Worm (Caenorhabditis elegans): ENCODE data around the gene mak-2.
A peak's percentile ranks its signal among the peaks of the same experiment; 100 is the strongest.

mak-2 gene

DNA sequence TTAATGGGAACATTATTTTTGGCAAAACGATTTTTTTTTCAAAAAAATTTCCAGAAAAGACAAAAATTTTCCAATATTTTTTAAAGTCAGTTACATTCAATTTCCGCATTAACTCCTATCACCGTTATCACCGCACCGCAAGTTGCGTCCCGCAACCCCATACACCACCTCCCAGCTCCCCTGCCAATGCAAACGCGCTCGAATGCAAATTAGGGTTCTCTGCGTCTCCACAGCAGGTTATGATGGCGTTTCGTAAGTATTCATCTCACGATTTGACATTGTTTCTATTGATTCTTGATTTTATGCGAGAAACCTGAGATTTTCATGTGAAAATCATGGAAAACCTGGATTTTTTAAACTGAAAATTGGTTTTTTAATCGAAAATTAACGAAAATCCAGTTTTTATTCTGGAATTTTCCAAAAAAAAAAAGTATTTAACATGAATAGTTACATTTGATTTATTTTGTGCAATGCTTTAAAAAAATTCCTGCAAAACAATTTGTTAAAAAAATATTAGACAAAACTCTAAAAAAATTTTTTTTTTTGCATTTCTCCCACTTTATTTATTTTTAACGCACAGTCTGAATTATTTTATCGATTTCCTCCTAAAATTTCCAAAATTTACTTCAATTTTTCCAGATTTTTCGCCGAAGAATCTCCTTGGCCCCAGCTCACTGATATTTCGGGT is at the start of gene mak-2 (continued):
- no peak for TF ChIP-seq fos-1 (tag; optimal IDR thresholded peaks at IDR 0.05)
- no peak for TF ChIP-seq egl-27 (tag; optimal IDR thresholded peaks at IDR 0.05)
- peak; percentile 52 for TF ChIP-seq vab-7 (GFP tag; IDR thresholded peaks at IDR 0.05)
- no peak for TF ChIP-seq ceh-82 (tag; optimal IDR thresholded peaks at IDR 0.05)
- TF ChIP-seq mdt-29 (GFP tag; IDR thresholded peaks at IDR 0.05), result no peak
- no peak for TF ChIP-seq zag-1 (tag; optimal IDR thresholded peaks at IDR 0.05)
- TF ChIP-seq ces-1 (GFP tag; optimal IDR thresholded peaks at IDR 0.05), result no peak
- peak; percentile 27 for TF ChIP-seq duxl-1 (tag; optimal IDR thresholded peaks at IDR 0.05; ENCODE audit: poor library complexity)
- no peak for TF ChIP-seq daf-19 (GFP tag; conservative IDR thresholded peaks at IDR 0.05)
- TF ChIP-seq lsy-2 (tag; optimal IDR thresholded peaks at IDR 0.05), result peak; percentile 25 to 84
- peak; percentile 52 for TF ChIP-seq nhr-11 (tag; optimal IDR thresholded peaks at IDR 0.05)
- TF ChIP-seq lim-7 (GFP tag; IDR thresholded peaks at IDR 0.05), result no peak
- no peak for TF ChIP-seq D1046.2 (GFP tag; IDR thresholded peaks at IDR 0.05)
- TF ChIP-seq nhr-41 (GFP tag; IDR thresholded peaks at IDR 0.05), result no peak
- no peak for TF ChIP-seq ZK337.2 (GFP tag; IDR thresholded peaks at IDR 0.05)
- no peak for TF ChIP-seq F26F4.8 (GFP tag; conservative IDR thresholded peaks at IDR 0.05)
- TF ChIP-seq ceh-20 (GFP tag; IDR thresholded peaks at IDR 0.05), result 0 out of 2 replicates have a peak, but pooled peaks have one; percentile 34
- TF ChIP-seq unc-62 (GFP tag; optimal IDR thresholded peaks at IDR 0.05 in 1 of 2), result peak in 1 of 2 experiments; percentile 98
- TF ChIP-seq unc-62 (tag; optimal IDR thresholded peaks at IDR 0.05), result no peak
- TF ChIP-seq ceh-62 (tag; optimal IDR thresholded peaks at IDR 0.05), result no peak
- TF ChIP-seq unc-39 (tag; optimal IDR thresholded peaks at IDR 0.05), result no peak
- TF ChIP-seq snpc-1.2 (GFP tag; IDR thresholded peaks at IDR 0.05), result no peak
- peak; percentile 71 for TF ChIP-seq hlh-11 (tag; optimal IDR thresholded peaks at IDR 0.05)
- no peak for TF ChIP-seq tag-97 (GFP tag; IDR thresholded peaks at IDR 0.05)
- no peak for TF ChIP-seq pha-4 (GFP tag; IDR thresholded peaks at IDR 0.05)
- TF ChIP-seq pha-4 (tag; optimal IDR thresholded peaks at IDR 0.05), result peak; percentile 12
- no peak for TF ChIP-seq ceh-32 (tag; optimal IDR thresholded peaks at IDR 0.05; ENCODE audit: poor library complexity)
- no peak for TF ChIP-seq zip-11 (GFP tag; IDR thresholded peaks at IDR 0.05)
- no peak for TF ChIP-seq mxl-2 (GFP tag; conservative IDR thresholded peaks at IDR 0.05)
- TF ChIP-seq daf-12 (tag; optimal IDR thresholded peaks at IDR 0.05), result no peak
- TF ChIP-seq lin-39 (tag; optimal IDR thresholded peaks at IDR 0.05), result no peak
- no peak for TF ChIP-seq nhr-111 (GFP tag; optimal IDR thresholded peaks at IDR 0.05)
- TF ChIP-seq nhr-237 (tag; optimal IDR thresholded peaks at IDR 0.05), result no peak
- no peak for TF ChIP-seq sdz-12 (GFP tag; optimal IDR thresholded peaks at IDR 0.05)
- no peak for TF ChIP-seq unc-130 (GFP tag; optimal IDR thresholded peaks at IDR 0.05)
- no peak for TF ChIP-seq skn-1 (tag; optimal IDR thresholded peaks at IDR 0.05)
- TF ChIP-seq nhr-76 (tag; optimal IDR thresholded peaks at IDR 0.05), result no peak
- no peak for TF ChIP-seq set-16 (GFP tag; IDR thresholded peaks at IDR 0.05)
- peak; percentile 75 for TF ChIP-seq hlh-30 (tag; optimal IDR thresholded peaks at IDR 0.05; ENCODE audit: insufficient read depth)
- TF ChIP-seq dve-1 (tag; optimal IDR thresholded peaks at IDR 0.05; ENCODE audit: insufficient read depth), result peak; percentile 71
- TF ChIP-seq egl-43 (GFP tag; IDR thresholded peaks at IDR 0.05), result no peak; the same call in 1 of the 2 replicates
- TF ChIP-seq R02D3.7 (tag; optimal IDR thresholded peaks at IDR 0.05), result no peak
- no peak for TF ChIP-seq lin-29 (GFP tag; IDR thresholded peaks at IDR 0.05)
- TF ChIP-seq F49E8.2 (tag; optimal IDR thresholded peaks at IDR 0.05; ENCODE audit: borderline replicate concordance), result no peak
- TF ChIP-seq fkh-10 (GFP tag; optimal IDR thresholded peaks at IDR 0.05), result peak; percentile 7
- no peak for TF ChIP-seq snpc-4 (tag; optimal IDR thresholded peaks at IDR 0.05)
- no peak for TF ChIP-seq ceh-28 (tag; optimal IDR thresholded peaks at IDR 0.05)
- no peak for TF ChIP-seq cey-2 (tag; optimal IDR thresholded peaks at IDR 0.05; ENCODE audit: borderline replicate concordance, insufficient read depth)
- TF ChIP-seq tra-1 (GFP tag; IDR thresholded peaks at IDR 0.05), result no peak
- no peak for TF ChIP-seq ama-1 (optimal IDR thresholded peaks at IDR 0.05)
- TF ChIP-seq ztf-7 (tag; optimal IDR thresholded peaks at IDR 0.05), result no peak
